Worm (Caenorhabditis elegans): ENCODE results near the gene str-181.

str-181 gene

ce11 chrV:12673745-12674144, 44.8 kb downstream of the str-181 start:
- TF ChIP-seq unc-120 (tag; optimal IDR thresholded peaks at IDR 0.05; ENCODE audit: poor library complexity, severe bottlenecking): no peak
- TF ChIP-seq unc-62 (GFP tag; optimal IDR thresholded peaks at IDR 0.05): no peak
- TF ChIP-seq elt-1 (tag; optimal IDR thresholded peaks at IDR 0.05; ENCODE audit: borderline replicate concordance, insufficient read depth): no peak
- no peak for TF ChIP-seq mab-5 (tag; optimal IDR thresholded peaks at IDR 0.05)
- no peak for TF ChIP-seq lin-32 (GFP tag; optimal IDR thresholded peaks at IDR 0.05)
- TF ChIP-seq elt-3 (tag; optimal IDR thresholded peaks at IDR 0.05): no peak
- TF ChIP-seq sptf-1 (tag; optimal IDR thresholded peaks at IDR 0.05): no peak
- no peak for TF ChIP-seq cnd-1 (tag; optimal IDR thresholded peaks at IDR 0.05)
- no peak for TF ChIP-seq nhr-2 (tag; optimal IDR thresholded peaks at IDR 0.05)
- no peak for TF ChIP-seq mls-2 (tag; optimal IDR thresholded peaks at IDR 0.05)
- TF ChIP-seq blmp-1 (tag; optimal IDR thresholded peaks at IDR 0.05): no peak
- TF ChIP-seq lsy-2 (tag; optimal IDR thresholded peaks at IDR 0.05): no peak
- TF ChIP-seq ceh-83 (GFP tag; optimal IDR thresholded peaks at IDR 0.05): no peak
- no peak for TF ChIP-seq hlh-1 (tag; optimal IDR thresholded peaks at IDR 0.05)
- TF ChIP-seq nhr-28 (tag; optimal IDR thresholded peaks at IDR 0.05): no peak

ce11 chrV:12670607-12671006, 47.9 kb downstream of the str-181 start, which contains the start of gene srx-116:
srx-116 (plus strand) TSS chrV:12670907.
- TF ChIP-seq sptf-1 (tag; optimal IDR thresholded peaks at IDR 0.05) (no peak), mls-2 (tag; optimal IDR thresholded peaks at IDR 0.05) (no peak), unc-62 (GFP tag; optimal IDR thresholded peaks at IDR 0.05) (no peak), ham-2 (GFP tag; optimal IDR thresholded peaks at IDR 0.05) (no peak), ceh-43 (GFP tag; optimal IDR thresholded peaks at IDR 0.05) (no peak), cnd-1 (tag; optimal IDR thresholded peaks at IDR 0.05) (no peak), nhr-237 (tag; optimal IDR thresholded peaks at IDR 0.05) (no peak), unc-120 (tag; optimal IDR thresholded peaks at IDR 0.05; ENCODE audit: poor library complexity, severe bottlenecking) (no peak), snpc-4 (tag; optimal IDR thresholded peaks at IDR 0.05) (no peak)

- TF ChIP-seq pha-4 (tag; optimal IDR thresholded peaks at IDR 0.05): no peak
- TF ChIP-seq mep-1 (tag; optimal IDR thresholded peaks at IDR 0.05): no peak
- no peak for TF ChIP-seq mls-2 (tag; optimal IDR thresholded peaks at IDR 0.05)
- no peak for TF ChIP-seq nhr-2 (tag; optimal IDR thresholded peaks at IDR 0.05)
- no peak for TF ChIP-seq elt-3 (tag; optimal IDR thresholded peaks at IDR 0.05)
- no peak for TF ChIP-seq unc-120 (tag; optimal IDR thresholded peaks at IDR 0.05; ENCODE audit: poor library complexity, severe bottlenecking)
- no peak for TF ChIP-seq bed-3 (GFP tag; optimal IDR thresholded peaks at IDR 0.05)
- no peak for TF ChIP-seq ztf-11 (tag; optimal IDR thresholded peaks at IDR 0.05)
- no peak for TF ChIP-seq blmp-1 (tag; optimal IDR thresholded peaks at IDR 0.05)
- no peak for TF ChIP-seq hlh-1 (tag; optimal IDR thresholded peaks at IDR 0.05)
- no peak for TF ChIP-seq sptf-1 (tag; optimal IDR thresholded peaks at IDR 0.05)
- no peak for TF ChIP-seq ces-1 (GFP tag; optimal IDR thresholded peaks at IDR 0.05)
- no peak for TF ChIP-seq lin-32 (GFP tag; optimal IDR thresholded peaks at IDR 0.05)
- no peak for TF ChIP-seq snpc-4 (tag; optimal IDR thresholded peaks at IDR 0.05)
- TF ChIP-seq nhr-28 (tag; optimal IDR thresholded peaks at IDR 0.05): no peak
- no peak for TF ChIP-seq ceh-43 (GFP tag; optimal IDR thresholded peaks at IDR 0.05)
Measured at ce11 chrV:12667926-12668325, 50.6 kb downstream of the str-181 start, which contains the start of gene W05B10.4. W05B10.4 (plus strand) TSS chrV:12668226.

ce11 chrV:12667397-12667796, 51.1 kb downstream of the str-181 start:
- TF ChIP-seq nhr-237 (tag; optimal IDR thresholded peaks at IDR 0.05) (no peak), bed-3 (GFP tag; optimal IDR thresholded peaks at IDR 0.05) (no peak), mls-2 (tag; optimal IDR thresholded peaks at IDR 0.05) (no peak), sptf-1 (tag; optimal IDR thresholded peaks at IDR 0.05) (no peak), ceh-83 (GFP tag; optimal IDR thresholded peaks at IDR 0.05) (no peak), tbx-8 (GFP tag; optimal IDR thresholded peaks at IDR 0.05) (no peak), snpc-4 (tag; optimal IDR thresholded peaks at IDR 0.05) (no peak), ceh-39 (tag; optimal IDR thresholded peaks at IDR 0.05) (no peak), flh-1 (GFP tag; optimal IDR thresholded peaks at IDR 0.05) (no peak), mep-1 (tag; optimal IDR thresholded peaks at IDR 0.05) (no peak), cnd-1 (tag; optimal IDR thresholded peaks at IDR 0.05) (no peak), mab-5 (tag; optimal IDR thresholded peaks at IDR 0.05) (no peak), nhr-12 (tag; optimal IDR thresholded peaks at IDR 0.05) (no peak), unc-62 (GFP tag; optimal IDR thresholded peaks at IDR 0.05) (no peak), elt-1 (tag; optimal IDR thresholded peaks at IDR 0.05; ENCODE audit: borderline replicate concordance, insufficient read depth) (no peak), ceh-43 (GFP tag; optimal IDR thresholded peaks at IDR 0.05) (no peak), lin-13 (tag; optimal IDR thresholded peaks at IDR 0.05) (no peak)
